Fruit fly (Drosophila melanogaster) whole organism, wandering third instar larva: ENCODE measurements around the gene Mst36Fb.

Source experiments
- Abd-B ChIP-seq: fragments of >200 bp; optimal IDR thresholded peaks from 2 replicates; lab custom pipeline; 2017; ENCODE audit warnings: missing biosample characterization, missing genetic modification characterization
- CG32264 ChIP-seq: fragments of 200-800 bp; sonication (Bioruptor generic); optimal IDR thresholded peaks from 2 replicates; lab custom pipeline; 2016; ENCODE audit warnings: missing biosample characterization, missing genetic modification characterization
- CG9705 ChIP-seq: fragments of 200-800 bp; sonication (Bioruptor generic); optimal IDR thresholded peaks from 2 replicates; lab custom pipeline; 2018; ENCODE audit warnings: missing biosample characterization, mild to moderate bottlenecking, missing genetic modification characterization
- CrebA ChIP-seq: fragments of 200-800 bp; sonication (Bioruptor generic); optimal IDR thresholded peaks from 2 replicates; lab custom pipeline; 2016; ENCODE audit warnings: missing biosample characterization, mild to moderate bottlenecking, missing genetic modification characterization, borderline replicate concordance
- Dfd ChIP-seq: fragments of >200 bp; optimal IDR thresholded peaks from 2 replicates; lab custom pipeline; 2017; ENCODE audit warnings: missing biosample characterization, missing genetic modification characterization
- Dif ChIP-seq: fragments of 200-275, 200-300 bp; sonication (Bioruptor generic); optimal IDR thresholded peaks from 2 replicates; lab custom pipeline; 2018; ENCODE audit warnings: missing biosample characterization, missing genetic modification characterization; ENCODE audit not compliant: partially characterized antibody
- GATAd ChIP-seq: sonication (Bioruptor generic); optimal IDR thresholded peaks from 2 replicates; lab custom pipeline; 2016; ENCODE audit warnings: missing biosample characterization, missing genetic modification characterization
- HLH106 ChIP-seq: fragments of 200-800 bp; optimal IDR thresholded peaks from 3 replicates; lab custom pipeline; 2019; ENCODE audit warnings: missing biosample characterization, mild to moderate bottlenecking, missing genetic modification characterization, moderate library complexity
- Hnf4 ChIP-seq: fragments of 200-800 bp; sonication (Bioruptor generic); optimal IDR thresholded peaks from 2 replicates; lab custom pipeline; 2016; ENCODE audit warnings: missing biosample characterization, mild to moderate bottlenecking, missing genetic modification characterization
- Hr78 ChIP-seq: fragments of >200 bp; optimal IDR thresholded peaks from 2 replicates; lab custom pipeline; 2017; ENCODE audit warnings: missing biosample characterization, missing genetic modification characterization
- Hr83 ChIP-seq: fragments of 200-300 bp; sonication (Bioruptor generic); optimal IDR thresholded peaks from 2 replicates; lab custom pipeline; 2016; ENCODE audit warnings: missing biosample characterization, mild to moderate bottlenecking, missing genetic modification characterization, moderate library complexity; ENCODE audit not compliant: poor library complexity, severe bottlenecking
- Jra ChIP-seq: sonication (Bioruptor generic); optimal IDR thresholded peaks from 2 replicates; lab custom pipeline; 2016; ENCODE audit warnings: missing biosample characterization, missing genetic modification characterization
- Mio ChIP-seq: sonication (Bioruptor generic); optimal IDR thresholded peaks from 2 replicates; lab custom pipeline; 2016; ENCODE audit warnings: missing biosample characterization, missing genetic modification characterization
- Myc ChIP-seq: fragments of >200 bp; optimal IDR thresholded peaks from 2 replicates; lab custom pipeline; 2017
- N ChIP-seq: fragments of >200 bp; optimal IDR thresholded peaks from 2 replicates; lab custom pipeline; 2018; ENCODE audit warnings: missing biosample characterization, missing external identifiers, missing genetic modification characterization
- OdsH ChIP-seq: fragments of 200-800 bp; sonication (Bioruptor generic); optimal IDR thresholded peaks from 2 replicates; lab custom pipeline; 2016; ENCODE audit warnings: missing biosample characterization, mild to moderate bottlenecking, missing genetic modification characterization
- Rel ChIP-seq, 2 experiments: fragments of 200-800 bp; sonication (Bioruptor generic) in 1 of 2; optimal IDR thresholded peaks; 2 replicates in 1 of 2; 3 replicates in 1 of 2; lab custom pipeline; 2016 to 2019; ENCODE audit warnings: mild to moderate bottlenecking in 2 of 2, missing biosample characterization in 2 of 2, missing genetic modification characterization in 2 of 2, moderate library complexity in 1 of 2
- Sp1 ChIP-seq: fragments of 200-800 bp; sonication (Bioruptor generic); optimal IDR thresholded peaks from 3 replicates; lab custom pipeline; 2019; ENCODE audit warnings: missing biosample characterization, mild to moderate bottlenecking, missing genetic modification characterization, moderate library complexity
- Vsx2 ChIP-seq: fragments of 200-300, 225-300 bp; sonication (Bioruptor generic); optimal IDR thresholded peaks from 2 replicates; lab custom pipeline; 2018; ENCODE audit warnings: missing biosample characterization, missing genetic modification characterization; ENCODE audit not compliant: partially characterized antibody
- br ChIP-seq: fragments of 200-800 bp; sonication (Bioruptor generic); optimal IDR thresholded peaks from 2 replicates; lab custom pipeline; 2016; ENCODE audit warnings: missing biosample characterization, missing genetic modification characterization
- brk ChIP-seq: fragments of 200-800 bp; sonication (Bioruptor generic); optimal IDR thresholded peaks from 2 replicates; lab custom pipeline; 2016; ENCODE audit warnings: missing biosample characterization, mild to moderate bottlenecking, missing genetic modification characterization
- dl ChIP-seq, 2 experiments: fragments of 175-275, 200-275 bp in 1 of 2; fragments of 200-275 bp in 1 of 2; sonication (Bioruptor generic); optimal IDR thresholded peaks; lab custom pipeline; 2018; ENCODE audit warnings: mild to moderate bottlenecking in 2 of 2, missing biosample characterization in 2 of 2, missing genetic modification characterization in 2 of 2, moderate library complexity in 2 of 2; ENCODE audit not compliant: partially characterized antibody in 2 of 2, insufficient read depth in 1 of 2
- dmrt93B ChIP-seq: fragments of 200-800 bp; sonication (Bioruptor generic); optimal IDR thresholded peaks from 2 replicates; lab custom pipeline; 2018; ENCODE audit warnings: missing biosample characterization, mild to moderate bottlenecking, missing genetic modification characterization
- dsf ChIP-seq: sonication (Bioruptor generic); optimal IDR thresholded peaks from 2 replicates; lab custom pipeline; 2016; ENCODE audit warnings: missing biosample characterization, missing genetic modification characterization, borderline replicate concordance
- ey ChIP-seq: fragments of 200-800 bp; sonication (Bioruptor generic); optimal IDR thresholded peaks from 2 replicates; lab custom pipeline; 2016; ENCODE audit warnings: missing biosample characterization, missing genetic modification characterization
- foxo ChIP-seq, 2 experiments: fragments of 200-800 bp; sonication (Bioruptor generic); optimal IDR thresholded peaks; 2 replicates in 1 of 2; 3 replicates in 1 of 2; lab custom pipeline; 2016 to 2017; ENCODE audit warnings: missing biosample characterization in 2 of 2, missing genetic modification characterization in 2 of 2
- fru ChIP-seq: fragments of 200-800 bp; sonication (Bioruptor generic); optimal IDR thresholded peaks from 3 replicates; lab custom pipeline; 2016; ENCODE audit warnings: missing biosample characterization, mild to moderate bottlenecking, missing genetic modification characterization
- h ChIP-seq: fragments of 200-800 bp; sonication (Bioruptor generic); optimal IDR thresholded peaks from 3 replicates; lab custom pipeline; 2016; ENCODE audit warnings: missing biosample characterization, mild to moderate bottlenecking, missing genetic modification characterization
- jim ChIP-seq: fragments of 175-275, 200-325 bp; sonication (Bioruptor generic); optimal IDR thresholded peaks from 2 replicates; lab custom pipeline; 2016; ENCODE audit warnings: missing biosample characterization, mild to moderate bottlenecking, missing genetic modification characterization
- lola ChIP-seq: fragments of >200 bp; optimal IDR thresholded peaks from 2 replicates; lab custom pipeline; 2017; ENCODE audit warnings: missing biosample characterization, missing genetic modification characterization
- pan ChIP-seq: fragments of >200 bp; optimal IDR thresholded peaks from 2 replicates; lab custom pipeline; 2017
- psq ChIP-seq: fragments of 200-800 bp; sonication (Bioruptor generic); optimal IDR thresholded peaks from 3 replicates; lab custom pipeline; 2017; ENCODE audit warnings: missing biosample characterization, mild to moderate bottlenecking, missing genetic modification characterization, moderate library complexity
- rgr ChIP-seq: fragments of 200-800 bp; sonication (Bioruptor generic); optimal IDR thresholded peaks from 3 replicates; lab custom pipeline; 2016; ENCODE audit warnings: missing biosample characterization, mild to moderate bottlenecking, missing genetic modification characterization
- sage ChIP-seq: fragments of 200-800 bp; sonication (Bioruptor generic); optimal IDR thresholded peaks from 2 replicates; lab custom pipeline; 2016; ENCODE audit warnings: missing biosample characterization, mild to moderate bottlenecking, missing genetic modification characterization
- sv ChIP-seq: fragments of 200-800 bp; sonication (Bioruptor generic); optimal IDR thresholded peaks from 3 replicates; lab custom pipeline; 2016; ENCODE audit warnings: missing biosample characterization, missing genetic modification characterization
- tai ChIP-seq: sonication (Bioruptor generic); optimal IDR thresholded peaks from 2 replicates; lab custom pipeline; 2016; ENCODE audit warnings: missing biosample characterization, missing genetic modification characterization
- usp ChIP-seq: fragments of >200 bp; optimal IDR thresholded peaks from 2 replicates; lab custom pipeline; 2017; ENCODE audit warnings: missing biosample characterization, missing genetic modification characterization
- woc ChIP-seq: sonication (Bioruptor generic); optimal IDR thresholded peaks from 2 replicates; lab custom pipeline; 2016; ENCODE audit warnings: missing biosample characterization, mild to moderate bottlenecking, missing genetic modification characterization

The Mst36Fb gene

DNA sequence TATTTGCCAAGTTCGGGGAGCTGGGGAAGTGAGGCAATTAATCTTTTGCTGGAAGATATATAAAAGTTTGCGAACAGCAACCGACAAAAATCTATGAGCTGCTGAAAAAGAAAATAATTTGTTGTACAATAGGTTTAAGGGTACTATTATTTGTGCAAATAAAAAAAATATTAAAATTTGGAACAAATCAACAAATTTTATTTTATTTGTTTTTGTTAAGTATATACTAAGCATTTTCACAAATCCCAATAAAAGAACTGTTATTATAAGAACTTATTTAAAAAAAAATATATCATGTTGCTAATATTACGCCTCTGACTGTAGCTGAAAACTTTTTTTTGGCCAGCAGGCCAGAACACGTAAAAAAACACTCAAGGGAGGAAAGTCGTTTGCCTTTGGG is 16.8 kb downstream of the Mst36Fb start:
- TF ChIP-seq HLH106 (tag; lab: Kevin White, UChicago) (peak; percentile 8), CrebA (GFP tag; lab: Kevin White, UChicago) (no peak), br (GFP tag; lab: Kevin White, UChicago) (no peak), foxo (GFP tag; optimal IDR thresholded peaks at IDR 0.05; lab: Kevin White, UChicago) (peak in 1 of 2 experiments; percentile 18), brk (no peak)

DNA sequence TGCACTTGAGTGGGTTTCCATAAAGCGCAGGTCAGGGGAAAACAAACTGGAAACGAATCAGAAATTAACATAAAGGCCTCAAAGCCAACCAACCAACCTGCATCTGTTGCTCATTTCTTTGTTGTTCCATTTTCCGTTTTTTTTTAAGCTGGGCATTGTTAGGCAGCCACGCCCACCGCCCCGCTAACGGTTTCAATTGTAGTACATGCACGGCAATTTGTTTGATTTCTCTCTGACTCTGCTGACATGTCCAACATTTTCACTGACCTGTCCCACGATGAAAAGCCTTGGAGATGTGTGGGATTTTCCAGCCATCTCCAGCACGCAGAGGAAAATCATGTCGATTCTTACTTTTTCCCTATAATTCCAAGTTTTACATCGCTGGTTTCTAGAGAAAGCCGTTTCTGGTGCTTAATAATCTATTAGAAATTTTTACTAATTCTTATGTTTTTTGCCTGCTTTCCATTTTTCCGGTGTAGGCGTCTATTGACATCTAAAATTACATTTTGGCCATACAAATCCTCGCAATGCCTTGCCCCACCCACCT is 18.1 kb downstream of the Mst36Fb start:
- no peak for TF ChIP-seq brk
- TF ChIP-seq dl (GFP tag; optimal IDR thresholded peaks at IDR 0.05; lab: Kevin White, UChicago; ENCODE audit: insufficient read depth in 1 of 2, partially characterized antibody in 2 of 2), result no peak
- no peak for TF ChIP-seq tai (GFP tag; lab: Kevin White, UChicago)
- no peak for TF ChIP-seq Mio (GFP tag; lab: Kevin White, UChicago)
- TF ChIP-seq lola (GFP tag; lab: Kevin White, UChicago), result no peak
- no peak for TF ChIP-seq usp
- no peak for TF ChIP-seq foxo (GFP tag; optimal IDR thresholded peaks at IDR 0.05; lab: Kevin White, UChicago)
- TF ChIP-seq br (GFP tag; lab: Kevin White, UChicago), result no peak
- no peak for TF ChIP-seq Dfd (GFP tag; lab: Kevin White, UChicago)
- no peak for TF ChIP-seq h (GFP tag; lab: Kevin White, UChicago)
- no peak for TF ChIP-seq fru

DNA sequence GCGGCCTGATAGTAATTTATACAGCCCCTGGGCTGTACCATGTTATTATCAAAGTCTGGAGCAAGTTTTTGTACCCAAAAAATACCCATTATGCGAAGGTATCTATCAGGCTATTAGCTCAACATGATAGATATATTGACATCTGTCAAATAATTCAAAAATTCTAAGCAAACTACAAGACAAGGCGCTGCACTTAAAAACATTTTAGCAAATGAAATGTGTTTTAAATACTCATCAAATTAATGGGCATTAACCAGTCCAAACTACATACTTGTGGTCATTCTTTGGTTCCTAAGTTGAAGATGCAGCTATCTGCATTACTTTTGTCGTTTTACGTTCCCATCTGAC is 21.6 kb downstream of the Mst36Fb start:
- no peak for TF ChIP-seq Abd-B (GFP tag; lab: Kevin White, UChicago)
- TF ChIP-seq rgr (GFP tag; lab: Kevin White, UChicago), result peak; percentile 95
- peak; percentile 97 for TF ChIP-seq h (GFP tag; lab: Kevin White, UChicago)
- TF ChIP-seq Dif, result no peak
- TF ChIP-seq Hr83 (GFP tag; lab: Kevin White, UChicago), result peak; percentile 44
- TF ChIP-seq OdsH (GFP tag; lab: Kevin White, UChicago), result peak; percentile 91
- peak; percentile 86 for TF ChIP-seq Hnf4 (GFP tag; lab: Kevin White, UChicago)
- TF ChIP-seq ey (GFP tag; lab: Kevin White, UChicago), result peak; percentile 92
- TF ChIP-seq CrebA (GFP tag; lab: Kevin White, UChicago), result no peak
- peak; percentile 89 for TF ChIP-seq br (GFP tag; lab: Kevin White, UChicago)
- no peak for TF ChIP-seq Dfd (GFP tag; lab: Kevin White, UChicago)
- peak; percentile 80 for TF ChIP-seq dmrt93B (GFP tag; lab: Kevin White, UChicago)
- TF ChIP-seq psq (GFP tag; lab: Kevin White, UChicago), result peak; percentile 86
- no peak for TF ChIP-seq GATAd (GFP tag; lab: Kevin White, UChicago)
- TF ChIP-seq HLH106 (tag; lab: Kevin White, UChicago), result peak; percentile 90
- no peak for TF ChIP-seq N (GFP tag; lab: Kevin White, UChicago)
- TF ChIP-seq pan (lab: Kevin White, UChicago), result peak; percentile 58
- no peak for TF ChIP-seq Hr78
- no peak for TF ChIP-seq dl (GFP tag; optimal IDR thresholded peaks at IDR 0.05; lab: Kevin White, UChicago; ENCODE audit: insufficient read depth in 1 of 2, partially characterized antibody in 2 of 2)
- peak; percentile 88 for TF ChIP-seq CG32264 (GFP tag; lab: Kevin White, UChicago)
- peak; percentile 95 for TF ChIP-seq woc (GFP tag; lab: Kevin White, UChicago)
- TF ChIP-seq fru, result peak; percentile 93
- peak; percentile 94 for TF ChIP-seq sage (GFP tag; lab: Kevin White, UChicago)
- peak; percentile 17 for TF ChIP-seq CG9705 (GFP tag; lab: Kevin White, UChicago)
- no peak for TF ChIP-seq Myc (lab: Kevin White, UChicago)
- no peak for TF ChIP-seq lola (GFP tag; lab: Kevin White, UChicago)
- TF ChIP-seq usp, result no peak
- peak; percentile 81 for TF ChIP-seq Rel (GFP tag; optimal IDR thresholded peaks at IDR 0.05; lab: Kevin White, UChicago)
- TF ChIP-seq Rel (tag; optimal IDR thresholded peaks at IDR 0.05; lab: Kevin White, UChicago), result no peak
- peak; percentile 71 for TF ChIP-seq tai (GFP tag; lab: Kevin White, UChicago)
- TF ChIP-seq Sp1, result peak; percentile 80
- TF ChIP-seq brk, result peak; percentile 94
- TF ChIP-seq sv (GFP tag; lab: Kevin White, UChicago), result peak; percentile 41
- TF ChIP-seq jim (GFP tag; lab: Kevin White, UChicago), result no peak
- TF ChIP-seq Vsx2 (GFP tag; lab: Kevin White, UChicago), result no peak
- TF ChIP-seq dsf (GFP tag; lab: Kevin White, UChicago), result peak; percentile 38
- peak; percentile 26 for TF ChIP-seq Mio (GFP tag; lab: Kevin White, UChicago)
- peak; percentile 69 for TF ChIP-seq Jra (GFP tag; lab: Kevin White, UChicago)
- peak; percentile 55 to 87 for TF ChIP-seq foxo (GFP tag; optimal IDR thresholded peaks at IDR 0.05; lab: Kevin White, UChicago)
